Fruit fly (Drosophila melanogaster) whole organism, prepupa: ENCODE data around the gene cup.
A peak's percentile ranks its signal among the peaks of the same experiment; 100 is the strongest.

Experiments used
- Blimp-1 ChIP-seq: fragments of 200-800 bp; sonication (Bioruptor generic); optimal IDR thresholded peaks from 3 replicates; lab custom pipeline; 2017; ENCODE audit warnings: missing biosample characterization, missing genetic modification characterization, mild to moderate bottlenecking, moderate library complexity, missing genetic modification reagents
- CG10669 ChIP-seq: fragments of 200-800 bp; sonication (Bioruptor generic); optimal IDR thresholded peaks from 3 replicates; lab custom pipeline; 2018; ENCODE audit warnings: missing biosample characterization, mild to moderate bottlenecking, missing genetic modification characterization, moderate library complexity
- CG1621 ChIP-seq: fragments of 200-800 bp; sonication (Bioruptor generic); optimal IDR thresholded peaks from 3 replicates; lab custom pipeline; 2018; ENCODE audit warnings: missing biosample characterization, mild to moderate bottlenecking, missing genetic modification characterization
- CG31627 ChIP-seq: fragments of 200-800 bp; sonication (Bioruptor generic); optimal IDR thresholded peaks from 3 replicates; lab custom pipeline; 2016; ENCODE audit warnings: missing biosample characterization, missing genetic modification characterization
- CG32006 ChIP-seq: fragments of 200-800 bp; sonication (Bioruptor generic); optimal IDR thresholded peaks from 3 replicates; lab custom pipeline; 2017; ENCODE audit warnings: missing biosample characterization, mild to moderate bottlenecking, missing genetic modification characterization
- CG3919 ChIP-seq: fragments of 200-800 bp; sonication (Bioruptor generic); optimal IDR thresholded peaks from 3 replicates; lab custom pipeline; 2016; ENCODE audit warnings: missing biosample characterization, missing genetic modification characterization
- CG6808 ChIP-seq: fragments of 200-800 bp; sonication (Bioruptor generic); optimal IDR thresholded peaks from 3 replicates; lab custom pipeline; 2017; ENCODE audit warnings: missing biosample characterization, missing genetic modification characterization, mild to moderate bottlenecking, moderate library complexity, missing genetic modification reagents
- CG6854 ChIP-seq: fragments of 200-800 bp; sonication (Bioruptor generic); optimal IDR thresholded peaks from 2 replicates; lab custom pipeline; 2017; ENCODE audit warnings: missing biosample characterization, mild to moderate bottlenecking, missing genetic modification characterization
- CG9139 ChIP-seq: fragments of 200-800 bp; sonication (Bioruptor generic); optimal IDR thresholded peaks from 3 replicates; lab custom pipeline; 2017; ENCODE audit warnings: missing biosample characterization, mild to moderate bottlenecking, missing genetic modification characterization
- Eip78C ChIP-seq: fragments of 200-800 bp; sonication (Bioruptor generic); peaks from one replicate; lab custom pipeline; 2016; ENCODE audit warnings: missing biosample characterization, missing genetic modification characterization
- Eip93F ChIP-seq: fragments of 200-800 bp; sonication (Bioruptor generic); optimal IDR thresholded peaks from 2 replicates; lab custom pipeline; 2016; ENCODE audit warnings: missing biosample characterization, mild to moderate bottlenecking, missing genetic modification characterization
- Hr4 ChIP-seq: fragments of 200-800 bp; sonication (Bioruptor generic); optimal IDR thresholded peaks from 3 replicates; lab custom pipeline; 2016; ENCODE audit warnings: missing biosample characterization, missing genetic modification characterization
- Smox ChIP-seq: fragments of 200-800 bp; sonication (Bioruptor generic); optimal IDR thresholded peaks from 3 replicates; lab custom pipeline; 2016; ENCODE audit warnings: missing biosample characterization, missing genetic modification characterization
- Sox102F ChIP-seq: fragments of 200-800 bp; sonication (Bioruptor generic); optimal IDR thresholded peaks from 2 replicates; lab custom pipeline; 2016; ENCODE audit warnings: missing biosample characterization, mild to moderate bottlenecking, missing genetic modification characterization
- Sox14 ChIP-seq: fragments of 200-800 bp; sonication (Bioruptor generic); optimal IDR thresholded peaks from 3 replicates; lab custom pipeline; 2016; ENCODE audit warnings: missing biosample characterization, missing genetic modification characterization
- achi ChIP-seq: fragments of 200-800 bp; sonication (Bioruptor generic); optimal IDR thresholded peaks from 3 replicates; lab custom pipeline; 2016; ENCODE audit warnings: missing biosample characterization, missing genetic modification characterization
- dac ChIP-seq: fragments of 200-800 bp; sonication (Bioruptor generic); optimal IDR thresholded peaks from 2 replicates; lab custom pipeline; 2017; ENCODE audit warnings: missing biosample characterization, mild to moderate bottlenecking, missing genetic modification characterization
- eg ChIP-seq: fragments of 200-800 bp; sonication (Bioruptor generic); IDR thresholded peaks from 3 replicates; pipeline ENCODE4 v1.3.6; 2022; ENCODE audit warnings: missing biosample characterization, missing genetic modification characterization
- fd59A ChIP-seq: fragments of 200-800 bp; sonication (Bioruptor generic); optimal IDR thresholded peaks from 2 replicates; lab custom pipeline; 2017; ENCODE audit warnings: missing biosample characterization, mild to moderate bottlenecking, missing genetic modification characterization, missing genetic modification reagents
- fkh ChIP-seq: fragments of 200-800 bp; sonication (Bioruptor generic); optimal IDR thresholded peaks from 3 replicates; lab custom pipeline; 2017; ENCODE audit warnings: missing biosample characterization, mild to moderate bottlenecking, missing genetic modification characterization, moderate library complexity
- lz ChIP-seq: fragments of 200-800 bp; sonication (Bioruptor generic); optimal IDR thresholded peaks from 3 replicates; lab custom pipeline; 2016; ENCODE audit warnings: missing biosample characterization, missing genetic modification characterization
- pdm3 ChIP-seq: fragments of 200-800 bp; sonication (Bioruptor generic); optimal IDR thresholded peaks from 3 replicates; lab custom pipeline; 2016; ENCODE audit warnings: missing biosample characterization, missing genetic modification characterization
- salr ChIP-seq, 2 experiments: fragments of 200-800 bp; sonication (Bioruptor generic); optimal IDR thresholded peaks; 3 replicates each; lab custom pipeline; 2016 to 2018; ENCODE audit warnings: missing biosample characterization in 2 of 2, missing genetic modification characterization in 2 of 2, mild to moderate bottlenecking in 1 of 2
- svp ChIP-seq: fragments of 200-800 bp; sonication (Bioruptor generic); peaks from one replicate; lab custom pipeline; 2016; ENCODE audit warnings: missing biosample characterization, missing genetic modification characterization

The cup gene

dm6 chr2L:6717460-6717859 is 54.0 kb downstream of the cup start, which contains the start of gene Aatf:
Aatf (plus strand) TSS chr2L:6717625.
- TF ChIP-seq pdm3: no peak
- TF ChIP-seq achi: no peak
- TF ChIP-seq Eip78C: peak; percentile 45

- TF ChIP-seq achi (no peak), CG6808 (GFP tag; lab: Kevin White, UChicago) (no peak), Blimp-1 (GFP tag; lab: Kevin White, UChicago) (no peak), Eip78C (no peak), lz (GFP tag; lab: Kevin White, UChicago) (no peak), fd59A (no peak), CG9139 (GFP tag; lab: Kevin White, UChicago) (no peak), CG3919 (GFP tag; lab: Kevin White, UChicago) (no peak)
Observed at dm6 chr2L:6721710-6722109, 58.2 kb downstream of the cup start.

- TF ChIP-seq lz (GFP tag; lab: Kevin White, UChicago): no peak
- peak; percentile 71 for TF ChIP-seq CG1621 (tag; lab: Kevin White, UChicago)
- TF ChIP-seq CG6854 (GFP tag; lab: Kevin White, UChicago): peak; percentile 35
- no peak for TF ChIP-seq Blimp-1 (GFP tag; lab: Kevin White, UChicago)
- TF ChIP-seq Sox14 (GFP tag; lab: Kevin White, UChicago): peak; percentile 12
- TF ChIP-seq CG31627 (GFP tag; lab: Kevin White, UChicago): peak; percentile 6
- no peak for TF ChIP-seq Smox
- TF ChIP-seq fkh (GFP tag; lab: Kevin White, UChicago): peak; percentile 91
- TF ChIP-seq CG32006 (GFP tag; lab: Kevin White, UChicago): no peak
- peak; percentile 4 for TF ChIP-seq CG6808 (GFP tag; lab: Kevin White, UChicago)
- peak; percentile 37 for TF ChIP-seq Hr4
- no peak for TF ChIP-seq salr (GFP tag; optimal IDR thresholded peaks at IDR 0.05; lab: Kevin White, UChicago)
- TF ChIP-seq dac (GFP tag; lab: Kevin White, UChicago): no peak
- no peak for TF ChIP-seq Eip93F
- TF ChIP-seq eg (GFP tag; lab: Robert Waterston, UW): 0 out of 3 replicates have a peak, but pooled peaks have one; percentile 11
- TF ChIP-seq Eip78C: peak; percentile 77
- TF ChIP-seq Sox102F (GFP tag; lab: Kevin White, UChicago): no peak
- TF ChIP-seq svp (GFP tag; lab: Kevin White, UChicago): peak; percentile 88
Observed at dm6 chr2L:6722822-6723749, 59.6 kb downstream of the cup start, which contains the start of gene homer. homer (minus strand) TSS chr2L:6723359.

dm6 chr2L:6723750-6724503 is 60.5 kb downstream of the cup start, which contains the start of gene Liprin-alpha:
Liprin-alpha (plus strand) TSS chr2L:6723903.
- TF ChIP-seq svp (GFP tag; lab: Kevin White, UChicago) (peak; percentile 66), CG10669 (GFP tag; lab: Kevin White, UChicago) (no peak)
